Worm (Caenorhabditis elegans): Measurements from ENCODE around the gene H40L08.1.

H40L08.1 gene

DNA sequence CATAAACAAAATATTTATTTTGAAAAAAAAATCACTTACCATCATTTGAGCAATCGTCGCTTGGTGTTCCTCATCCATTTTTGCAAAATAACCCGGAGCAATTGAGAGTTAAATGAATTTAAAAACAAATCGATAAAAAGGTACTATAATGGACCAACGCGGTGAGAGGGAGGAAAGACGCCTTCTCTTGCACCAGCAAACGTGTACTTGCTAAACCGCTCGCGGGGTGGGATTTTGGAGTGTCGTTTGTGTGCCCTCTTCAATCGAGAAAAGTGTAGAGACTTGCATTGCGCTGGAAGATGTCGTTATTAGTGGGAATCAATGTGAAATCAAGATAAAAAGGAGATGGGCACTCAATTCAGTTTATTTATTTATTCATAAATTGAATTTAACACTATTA, at the start of gene H40L08.1:
Gene H40L08.1, minus strand, starts transcription at position 292 of the 400 bp plus-strand sequence.
- peak in 1 of 2 experiments; percentile 42 for TF ChIP-seq lsy-2 (tag; optimal IDR thresholded peaks at IDR 0.05)
- no peak for TF ChIP-seq ZK546.5 (tag; optimal IDR thresholded peaks at IDR 0.05)
- TF ChIP-seq ztf-7 (tag; optimal IDR thresholded peaks at IDR 0.05), result no peak
- peak; percentile 37 for TF ChIP-seq dve-1 (tag; optimal IDR thresholded peaks at IDR 0.05; ENCODE audit: insufficient read depth)
- peak; percentile 36 for TF ChIP-seq aha-1 (tag)
- TF ChIP-seq nhr-77 (tag; optimal IDR thresholded peaks at IDR 0.05), result no peak
- TF ChIP-seq ceh-32 (tag; optimal IDR thresholded peaks at IDR 0.05; ENCODE audit: poor library complexity), result no peak
- no peak for TF ChIP-seq arid-1 (GFP tag; conservative IDR thresholded peaks at IDR 0.05)
- TF ChIP-seq attf-4 (tag; optimal IDR thresholded peaks at IDR 0.05), result no peak
- peak; percentile 94 for TF ChIP-seq T20F7.1 (GFP tag; optimal IDR thresholded peaks at IDR 0.05)
- no peak for TF ChIP-seq mxl-2 (GFP tag; conservative IDR thresholded peaks at IDR 0.05)
- TF ChIP-seq gei-8 (GFP tag; optimal IDR thresholded peaks at IDR 0.05), result no peak
- no peak for TF ChIP-seq F49E8.2 (tag; optimal IDR thresholded peaks at IDR 0.05; ENCODE audit: borderline replicate concordance)
- TF ChIP-seq jun-1 (tag; optimal IDR thresholded peaks at IDR 0.05), result no peak
- no peak for TF ChIP-seq ceh-28 (tag; optimal IDR thresholded peaks at IDR 0.05)
- no peak for TF ChIP-seq zip-11 (GFP tag; IDR thresholded peaks at IDR 0.05)
- no peak for TF ChIP-seq hif-1 (tag; optimal IDR thresholded peaks at IDR 0.05)
- TF ChIP-seq lin-15B (tag; optimal IDR thresholded peaks at IDR 0.05), result no peak
- TF ChIP-seq dmd-8 (GFP tag; IDR thresholded peaks at IDR 0.05), result no peak
- TF ChIP-seq aly-2 (tag; optimal IDR thresholded peaks at IDR 0.05), result no peak
- TF ChIP-seq dpl-1 (GFP tag; optimal IDR thresholded peaks at IDR 0.05), result no peak
- TF ChIP-seq egl-27 (tag; optimal IDR thresholded peaks at IDR 0.05), result no peak
- no peak for TF ChIP-seq zfp-3 (GFP tag; conservative IDR thresholded peaks at IDR 0.05)
- peak; percentile 56 for TF ChIP-seq mes-2 (tag; optimal IDR thresholded peaks at IDR 0.05; ENCODE audit: poor library complexity, severe bottlenecking)
- no peak for TF ChIP-seq tra-1 (GFP tag; IDR thresholded peaks at IDR 0.05)
- no peak for TF ChIP-seq sdz-12 (GFP tag; optimal IDR thresholded peaks at IDR 0.05)
- TF ChIP-seq F37D6.2 (tag; optimal IDR thresholded peaks at IDR 0.05), result no peak
- peak; percentile 3 for TF ChIP-seq rbr-2 (tag; optimal IDR thresholded peaks at IDR 0.05)

DNA sequence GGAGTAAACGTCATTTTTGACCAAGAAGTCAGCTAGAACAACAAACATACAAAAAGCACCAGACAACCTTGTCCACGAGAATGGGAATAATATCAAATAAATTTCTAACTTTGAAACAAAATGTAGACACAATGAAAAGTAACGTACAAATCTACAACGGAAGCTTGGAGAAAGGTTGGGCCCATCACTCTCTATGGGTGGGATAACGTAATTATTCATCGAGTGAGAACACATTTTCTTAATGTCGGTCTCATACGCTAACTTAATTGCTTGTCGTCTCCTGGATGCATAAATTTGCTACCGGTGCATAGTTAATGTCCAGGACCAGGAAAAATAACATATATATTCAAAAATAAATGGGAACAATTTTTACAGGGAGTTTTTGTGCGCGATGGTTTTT, 49.3 kb upstream of the H40L08.1 start:
- no peak for TF ChIP-seq daf-8 (GFP tag; IDR thresholded peaks at IDR 0.05)

ce11 chrX:15132073-15132472, 48.2 kb upstream of the H40L08.1 start:
- TF ChIP-seq daf-8 (GFP tag; IDR thresholded peaks at IDR 0.05) (no peak), nhr-111 (GFP tag; optimal IDR thresholded peaks at IDR 0.05) (no peak), lin-39 (tag; optimal IDR thresholded peaks at IDR 0.05) (no peak), set-16 (GFP tag; IDR thresholded peaks at IDR 0.05) (peak; percentile 73), zfp-2 (tag; optimal IDR thresholded peaks at IDR 0.05) (no peak)

DNA sequence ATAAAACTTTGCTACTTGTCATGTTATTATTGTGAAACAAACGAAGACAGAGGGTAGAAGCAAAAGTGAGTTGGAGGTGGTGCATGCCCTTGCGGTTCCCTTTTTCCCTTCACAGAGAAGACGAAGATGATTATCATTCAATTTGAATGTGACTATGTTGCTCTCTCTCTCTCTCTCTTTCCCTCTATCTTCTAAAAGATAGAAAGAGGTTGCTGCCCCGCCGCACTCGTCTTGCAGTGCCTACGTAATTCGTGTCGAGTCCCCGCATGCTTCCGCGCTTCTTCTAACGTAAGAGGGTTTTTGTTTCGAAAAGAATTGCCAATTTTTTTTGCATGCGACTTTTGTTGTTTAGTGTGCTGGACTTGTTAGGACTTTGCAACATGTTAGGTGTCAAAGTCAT, 44.3 kb upstream of the H40L08.1 start:
- no peak for TF ChIP-seq Y48G9A.11 (GFP tag; IDR thresholded peaks at IDR 0.05)
- TF ChIP-seq ctbp-1 (GFP tag; IDR thresholded peaks at IDR 0.05), result peak; percentile 46; the same call in 1 of the 2 replicates
- TF ChIP-seq fkh-10 (GFP tag; optimal IDR thresholded peaks at IDR 0.05), result peak; percentile 45

- TF ChIP-seq R02D3.7 (tag; optimal IDR thresholded peaks at IDR 0.05) (no peak), F10B5.3 (tag; optimal IDR thresholded peaks at IDR 0.05) (no peak), set-16 (GFP tag; IDR thresholded peaks at IDR 0.05) (peak; percentile 86), aha-1 (tag) (peak; percentile 80), egl-43 (GFP tag; IDR thresholded peaks at IDR 0.05) (0 out of 2 replicates have a peak, but pooled peaks have one; percentile 43)
Measured at ce11 chrX:15127338-15127737, 43.5 kb upstream of the H40L08.1 start.

Measured in whole organism, L4 larva.